Worm (Caenorhabditis elegans) whole organism, L2 larva: ENCODE data around the gene dot-1.3.

Source experiments
- C34F6.9 ChIP-seq: fragments of 150-350 bp; optimal IDR thresholded peaks from 2 replicates; lab custom pipeline; 2014; ENCODE audit warnings: missing biosample characterization, missing genetic modification characterization
- mab-5 ChIP-seq: fragments of 150-350 bp; optimal IDR thresholded peaks from 2 replicates; lab custom pipeline; 2014; ENCODE audit warnings: missing biosample characterization, missing genetic modification characterization
- mdl-1 ChIP-seq, 2 experiments: fragments of 150-350 bp in 1 of 2; sonication (generic microtip) in 1 of 2; optimal IDR thresholded peaks; 2 replicates each; lab custom pipeline; 2017; ENCODE audit warnings: missing biosample characterization in 2 of 2, missing genetic modification characterization in 2 of 2
- ztf-11 ChIP-seq: sonication (generic microtip); optimal IDR thresholded peaks from 2 replicates; lab custom pipeline; 2017; ENCODE audit warnings: missing biosample characterization, missing genetic modification characterization

DNA sequence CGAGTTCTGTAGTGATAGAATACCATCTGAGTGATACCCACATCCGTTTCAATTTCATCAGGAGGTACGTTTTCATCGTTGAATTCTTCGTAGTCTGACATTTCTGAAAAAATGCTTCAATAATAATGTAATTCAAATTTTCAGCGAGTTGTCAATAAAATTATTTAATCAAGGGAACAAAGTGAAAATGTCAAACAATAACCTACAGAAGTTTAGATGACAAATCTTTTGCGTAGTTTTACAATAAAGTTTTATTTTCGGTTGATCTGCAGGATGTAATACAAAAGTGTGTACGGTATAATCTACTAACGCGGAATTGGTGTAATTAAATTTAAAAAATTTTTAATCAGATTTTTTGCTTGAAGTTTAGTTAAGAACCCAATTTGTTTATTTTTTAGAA lies 14.4 kb downstream of the dot-1.3 start, which contains the start of gene C04B4.5:
- TF ChIP-seq ztf-11 (tag; lab: Kevin White, UChicago) (no peak), mdl-1 (tag; optimal IDR thresholded peaks at IDR 0.05; lab: Kevin White, UChicago) (no peak), mab-5 (tag; lab: Kevin White, UChicago) (no peak), C34F6.9 (tag; lab: Kevin White, UChicago) (no peak)
